Fruit fly (Drosophila melanogaster) whole organism: ENCODE measurements around the gene CG12725.
A peak's percentile ranks its signal among the peaks of the same experiment; 100 is the strongest.

Experiments used
- CG8478 ChIP-seq: fragments of >200 bp; optimal IDR thresholded peaks from 2 replicates; lab custom pipeline; 2018; ENCODE audit warnings: inconsistent platforms
- Dll ChIP-seq: fragments of >200 bp; optimal IDR thresholded peaks from 2 replicates; lab custom pipeline; 2017
- EcR ChIP-seq, 2 experiments: fragments of >200 bp; optimal IDR thresholded peaks; 2 replicates each; lab custom pipeline; 2017; ENCODE audit warnings: missing biosample characterization in 2 of 2, missing genetic modification characterization in 2 of 2, missing genetic modification reagents in 2 of 2
- pan ChIP-seq: fragments of >200 bp; optimal IDR thresholded peaks from 2 replicates; lab custom pipeline; 2017
- psq ChIP-seq: fragments of >200 bp; optimal IDR thresholded peaks from 2 replicates; lab custom pipeline; 2017
- usp ChIP-seq: fragments of >200 bp; optimal IDR thresholded peaks from 2 replicates; lab custom pipeline; 2017; ENCODE audit warnings: missing biosample characterization, missing genetic modification characterization, mixed read lengths

CG12725 gene

dm6 chrX:13402763-13403162 lies at the start of gene CG12725:
Gene CG12725 (minus strand): TSS chrX:13402863.
- TF ChIP-seq CG8478 (lab: Kevin White, UChicago) (no peak), EcR (GFP tag; optimal IDR thresholded peaks at IDR 0.05; lab: Kevin White, UChicago) (no peak), Dll (no peak), usp (GFP tag; lab: Kevin White, UChicago) (no peak), psq (lab: Kevin White, UChicago) (no peak), pan (lab: Kevin White, UChicago) (no peak)

DNA sequence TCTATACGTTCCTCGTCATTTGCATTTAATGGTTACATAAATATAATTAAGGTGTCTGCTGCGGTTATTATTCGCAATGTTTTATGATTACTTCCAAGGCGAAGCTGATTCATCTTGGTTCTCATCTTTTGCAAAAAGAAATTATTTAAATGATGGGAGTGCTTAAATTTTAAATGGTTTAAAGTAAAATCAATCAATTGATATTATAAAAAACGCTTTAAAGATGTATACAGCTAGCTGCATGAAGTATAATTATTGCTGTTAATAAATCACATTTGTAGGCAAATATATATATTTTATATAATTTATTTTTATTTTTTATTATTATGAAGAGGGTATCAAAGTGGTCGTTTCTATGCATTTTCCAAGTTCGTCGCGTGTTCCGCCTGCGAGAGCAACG lies 48.1 kb upstream of the CG12725 start:
- no peak for TF ChIP-seq psq (lab: Kevin White, UChicago)
- no peak for TF ChIP-seq usp (GFP tag; lab: Kevin White, UChicago)
- TF ChIP-seq CG8478 (lab: Kevin White, UChicago): no peak
- no peak for TF ChIP-seq pan (lab: Kevin White, UChicago)
- TF ChIP-seq Dll: no peak
- no peak for TF ChIP-seq EcR (GFP tag; optimal IDR thresholded peaks at IDR 0.05; lab: Kevin White, UChicago)

DNA sequence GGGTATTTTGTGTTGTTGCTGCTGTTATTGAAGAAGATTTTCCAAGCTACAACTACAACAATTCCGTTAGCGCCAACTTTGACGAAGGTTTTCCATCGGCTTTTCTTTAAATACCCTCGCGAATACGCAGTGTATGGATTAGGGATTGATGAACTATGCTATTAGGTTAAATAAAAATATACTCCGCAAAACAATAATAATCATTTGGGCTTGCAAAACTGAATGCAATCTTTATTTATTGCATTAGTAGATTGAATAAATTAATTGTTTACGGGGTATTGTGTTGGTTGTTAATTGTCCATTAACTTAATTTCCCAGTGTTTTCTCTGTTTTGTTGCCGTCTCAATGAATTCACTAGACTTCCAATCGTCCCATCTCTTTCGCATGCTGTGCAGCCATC lies 44.8 kb upstream of the CG12725 start:
- TF ChIP-seq CG8478 (lab: Kevin White, UChicago) (no peak), psq (lab: Kevin White, UChicago) (no peak), pan (lab: Kevin White, UChicago) (no peak), Dll (no peak), usp (GFP tag; lab: Kevin White, UChicago) (no peak), EcR (GFP tag; optimal IDR thresholded peaks at IDR 0.05; lab: Kevin White, UChicago) (no peak)

DNA sequence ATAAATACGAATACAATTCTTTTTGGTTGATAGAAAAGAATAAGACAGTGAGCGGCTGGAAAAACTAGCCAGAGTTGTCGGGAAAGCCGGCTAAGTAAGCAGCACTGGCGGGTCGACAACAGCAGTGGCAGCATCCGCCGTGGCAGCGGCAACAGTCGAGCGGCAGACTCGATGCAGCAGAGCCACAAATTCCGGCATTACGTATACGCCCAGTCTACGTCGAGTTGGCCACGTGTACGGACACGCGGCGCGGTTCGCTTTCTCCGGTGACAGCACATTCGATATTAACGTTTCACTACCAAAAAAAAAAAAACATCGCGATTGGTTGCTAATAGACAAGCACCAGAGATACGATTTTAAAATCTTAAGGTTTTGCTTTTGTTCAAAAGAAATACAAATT lies 43.0 kb upstream of the CG12725 start, which contains the start of gene Neto:
Neto (plus strand) TSS at position 209 of the 400 bp plus-strand sequence.
- TF ChIP-seq Dll: no peak
- no peak for TF ChIP-seq EcR (GFP tag; optimal IDR thresholded peaks at IDR 0.05; lab: Kevin White, UChicago)
- no peak for TF ChIP-seq pan (lab: Kevin White, UChicago)
- TF ChIP-seq CG8478 (lab: Kevin White, UChicago): no peak
- TF ChIP-seq psq (lab: Kevin White, UChicago): no peak
- no peak for TF ChIP-seq usp (GFP tag; lab: Kevin White, UChicago)

DNA sequence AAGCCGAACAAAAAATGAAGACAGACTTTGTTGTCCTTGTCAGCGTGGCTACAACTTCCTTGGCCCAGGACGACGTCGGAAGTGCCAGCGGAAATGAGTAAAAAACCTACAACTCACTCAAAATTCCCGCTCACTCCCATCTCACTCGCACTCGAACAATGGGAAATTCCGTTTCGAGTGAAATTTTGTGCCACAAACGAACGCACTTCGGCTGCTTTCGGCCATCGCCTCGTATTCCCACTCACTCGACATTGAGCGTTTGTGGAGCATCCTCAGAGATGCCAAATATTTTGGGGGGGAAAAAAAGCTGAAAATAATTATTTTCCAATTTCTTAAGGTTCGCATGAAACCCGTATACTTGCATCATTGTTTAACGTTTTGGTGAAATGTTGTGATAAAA lies 42.0 kb upstream of the CG12725 start:
- TF ChIP-seq Dll: no peak
- TF ChIP-seq EcR (GFP tag; optimal IDR thresholded peaks at IDR 0.05; lab: Kevin White, UChicago): no peak
- no peak for TF ChIP-seq CG8478 (lab: Kevin White, UChicago)
- TF ChIP-seq usp (GFP tag; lab: Kevin White, UChicago): no peak
- no peak for TF ChIP-seq psq (lab: Kevin White, UChicago)
- TF ChIP-seq pan (lab: Kevin White, UChicago): no peak

DNA sequence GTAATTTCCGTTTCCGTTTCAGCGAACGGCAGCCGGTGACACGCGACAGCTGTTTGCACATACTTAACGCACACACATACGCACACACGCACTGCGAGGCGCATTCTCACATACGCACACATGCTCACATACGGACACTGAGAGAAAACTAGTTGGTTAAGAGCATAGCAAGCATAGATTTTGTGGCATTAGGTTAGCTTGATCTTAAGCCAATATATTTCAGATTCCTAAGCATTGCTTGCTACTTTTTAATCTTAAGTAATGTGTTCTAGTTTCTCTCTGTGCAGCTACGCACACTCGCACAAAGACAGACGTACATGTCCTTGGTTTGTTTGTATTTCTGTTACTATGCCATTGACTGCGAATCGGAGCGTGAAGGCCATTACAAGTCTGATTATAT lies 31.4 kb upstream of the CG12725 start:
- TF ChIP-seq Dll (no peak), psq (lab: Kevin White, UChicago) (no peak), CG8478 (lab: Kevin White, UChicago) (no peak), EcR (GFP tag; optimal IDR thresholded peaks at IDR 0.05; lab: Kevin White, UChicago) (no peak), usp (GFP tag; lab: Kevin White, UChicago) (no peak), pan (lab: Kevin White, UChicago) (no peak)

dm6 chrX:13421059-13421458 lies 18.4 kb upstream of the CG12725 start:
- TF ChIP-seq usp (GFP tag; lab: Kevin White, UChicago) (no peak), CG8478 (lab: Kevin White, UChicago) (no peak)

dm6 chrX:13412941-13413613 lies 10.4 kb upstream of the CG12725 start, which contains the start of the genes CG1998 and Set2:
Gene CG1998 (minus strand): TSS chrX:13413074.
Gene Set2 (plus strand): TSS chrX:13413242.
- TF ChIP-seq CG8478 (lab: Kevin White, UChicago): no peak
- TF ChIP-seq usp (GFP tag; lab: Kevin White, UChicago): no peak
- TF ChIP-seq pan (lab: Kevin White, UChicago): no peak
- TF ChIP-seq psq (lab: Kevin White, UChicago): no peak
- TF ChIP-seq Dll: no peak
- TF ChIP-seq EcR (GFP tag; optimal IDR thresholded peaks at IDR 0.05; lab: Kevin White, UChicago): no peak

DNA sequence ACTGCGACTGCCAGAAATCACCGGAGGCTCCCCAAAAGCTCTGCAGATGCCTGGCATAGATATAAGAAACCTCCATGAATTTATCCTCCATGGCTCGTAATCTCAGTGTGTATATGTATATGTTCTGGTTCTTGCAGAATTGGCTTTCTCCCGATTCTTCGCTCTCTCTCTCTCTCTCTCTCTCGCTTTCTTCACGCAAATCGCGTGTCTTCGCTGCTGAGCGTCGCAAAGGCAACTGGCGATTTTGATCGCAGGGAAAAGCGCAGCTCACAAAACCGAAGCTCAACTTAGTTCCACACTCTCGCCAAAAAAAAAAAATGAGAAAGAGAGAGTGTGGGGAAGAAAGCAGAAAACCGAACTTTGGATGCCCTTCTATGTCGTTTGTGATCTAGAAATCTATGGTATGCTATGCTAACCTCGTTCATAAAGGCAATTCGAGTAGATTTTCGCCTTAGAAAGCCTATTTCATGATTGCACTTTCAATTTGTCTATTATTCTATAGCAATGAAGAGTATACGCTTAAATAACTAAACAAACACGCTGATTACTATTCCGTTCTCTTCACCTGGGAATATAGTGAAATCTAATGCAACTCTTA lies 8.8 kb upstream of the CG12725 start:
- TF ChIP-seq psq (lab: Kevin White, UChicago) (no peak), EcR (GFP tag; optimal IDR thresholded peaks at IDR 0.05; lab: Kevin White, UChicago) (no peak), CG8478 (lab: Kevin White, UChicago) (no peak), Dll (peak; percentile 74)

DNA sequence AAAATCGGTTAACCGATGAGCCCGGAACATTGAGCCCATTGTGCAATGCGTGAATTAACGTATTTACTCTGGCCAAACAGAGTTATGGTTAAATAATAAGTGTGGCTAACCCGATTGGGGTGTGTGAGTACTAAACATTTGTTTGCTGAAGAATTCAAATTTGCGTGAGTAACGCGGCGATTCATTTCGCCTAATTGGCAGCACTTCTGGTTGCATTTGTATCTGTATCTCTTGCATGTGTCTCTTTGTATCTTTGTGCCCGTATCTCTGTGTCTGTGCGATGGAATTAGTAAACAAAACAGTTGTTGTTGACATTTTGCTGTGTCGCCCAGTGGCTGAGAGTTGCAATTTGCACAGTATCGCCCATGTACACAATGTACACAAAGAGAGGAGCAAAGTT lies 8.2 kb upstream of the CG12725 start:
- TF ChIP-seq EcR (GFP tag; optimal IDR thresholded peaks at IDR 0.05; lab: Kevin White, UChicago) (no peak), usp (GFP tag; lab: Kevin White, UChicago) (no peak), pan (lab: Kevin White, UChicago) (no peak), CG8478 (lab: Kevin White, UChicago) (no peak), Dll (no peak), psq (lab: Kevin White, UChicago) (no peak)

DNA sequence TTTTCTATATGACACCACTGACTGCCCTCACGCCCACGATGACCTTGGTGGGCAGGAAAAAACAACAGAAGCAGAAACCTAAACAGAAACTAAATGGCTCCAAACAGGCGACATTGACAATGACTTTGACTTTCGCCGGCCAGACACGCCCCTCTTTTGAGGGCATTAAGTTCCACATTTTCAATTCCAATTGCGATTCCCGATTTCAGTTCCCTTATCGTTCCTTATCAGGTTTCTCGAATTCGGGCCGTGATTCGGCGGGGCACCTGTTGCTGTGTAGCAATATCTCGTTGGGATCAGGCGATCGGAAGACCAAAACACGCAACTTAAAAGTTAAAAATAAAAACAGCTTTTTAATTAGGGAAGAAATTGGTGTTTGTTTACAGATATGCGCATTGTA lies 5.0 kb upstream of the CG12725 start:
- no peak for TF ChIP-seq psq (lab: Kevin White, UChicago)
- no peak for TF ChIP-seq EcR (GFP tag; optimal IDR thresholded peaks at IDR 0.05; lab: Kevin White, UChicago)
- no peak for TF ChIP-seq Dll
- TF ChIP-seq usp (GFP tag; lab: Kevin White, UChicago): no peak
- TF ChIP-seq CG8478 (lab: Kevin White, UChicago): no peak
- no peak for TF ChIP-seq pan (lab: Kevin White, UChicago)

DNA sequence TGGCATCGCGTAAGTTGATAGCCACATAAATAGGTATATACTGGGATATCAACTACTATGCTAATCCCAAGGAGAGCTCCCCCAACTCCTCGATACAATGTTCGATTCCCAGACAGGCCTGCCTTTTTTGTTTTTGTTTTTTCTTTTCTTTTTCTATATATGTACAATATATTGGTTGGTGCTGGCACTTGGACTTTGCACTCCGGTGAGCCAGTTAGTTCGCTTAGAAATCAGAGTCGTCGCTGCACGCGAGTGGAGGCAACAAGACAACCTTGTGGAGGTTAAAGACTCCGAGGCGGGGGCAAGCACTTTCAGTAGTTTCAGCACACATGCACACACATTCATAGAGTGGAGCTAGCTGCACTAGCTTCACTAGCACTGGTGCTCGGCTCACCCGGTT lies 3.6 kb upstream of the CG12725 start:
- no peak for TF ChIP-seq pan (lab: Kevin White, UChicago)
